Fruit fly (Drosophila melanogaster): Measurements from ENCODE around the gene bves.
A peak's percentile ranks its signal among the peaks of the same experiment; 100 is the strongest.

The bves gene

DNA sequence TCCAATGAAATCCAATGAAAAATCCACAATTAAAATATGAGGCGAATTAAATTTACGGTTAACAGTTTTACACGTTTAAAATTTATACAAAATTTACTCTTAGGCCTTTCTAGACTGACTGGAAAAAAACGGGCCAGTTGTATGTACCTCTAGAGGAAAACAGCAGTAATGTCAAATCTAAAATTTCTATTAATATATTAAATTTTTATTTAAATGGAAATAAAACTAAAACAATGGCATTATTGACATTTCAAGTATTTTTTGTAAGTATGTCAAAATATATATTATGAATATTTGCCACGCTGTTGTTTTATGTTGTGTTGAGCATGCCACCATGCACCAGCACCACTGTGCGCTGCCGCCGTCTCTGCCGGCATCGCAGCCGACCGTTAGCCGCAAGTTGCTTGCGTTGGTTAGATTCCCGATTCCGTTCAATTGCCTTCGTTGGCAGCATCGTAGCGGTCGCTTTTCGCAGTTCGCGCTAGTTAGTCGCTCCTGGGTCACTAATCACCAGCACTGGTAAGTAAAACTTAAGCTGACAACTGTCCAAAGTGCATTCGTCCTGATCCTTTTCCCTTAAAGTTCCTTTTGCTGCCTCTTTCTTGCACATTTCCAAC, 8.8 kb upstream of the bves start, which contains the start of gene Cbs (continued):
- peak; percentile 20 to 28 for TF ChIP-seq ss (GFP tag; optimal IDR thresholded peaks at IDR 0.05)
- TF ChIP-seq Hr39 (GFP tag; optimal IDR thresholded peaks at IDR 0.05) = peak; percentile 1
- TF ChIP-seq OdsH (GFP tag; optimal IDR thresholded peaks at IDR 0.05) = peak; percentile 57
- peak; percentile 21 for TF ChIP-seq Gug (GFP tag; IDR thresholded peaks at IDR 0.05)
- no peak for TF ChIP-seq Sox14 (GFP tag; optimal IDR thresholded peaks at IDR 0.05)
- no peak for TF ChIP-seq CG16779 (tag; optimal IDR thresholded peaks at IDR 0.05)

dm6 chrX:21045448-21045941, 8.3 kb upstream of the bves start:
- peak; percentile 45 for TF ChIP-seq dsx (GFP tag; optimal IDR thresholded peaks at IDR 0.05; ENCODE audit: poor library complexity, severe bottlenecking)
- no peak for TF ChIP-seq CG11902 (GFP tag; optimal IDR thresholded peaks at IDR 0.05)
- peak; percentile 51 for TF ChIP-seq CG3032 (tag; optimal IDR thresholded peaks at IDR 0.05)
- no peak for TF ChIP-seq lz (GFP tag; optimal IDR thresholded peaks at IDR 0.05)
- TF ChIP-seq CG9139 (GFP tag; optimal IDR thresholded peaks at IDR 0.05) = peak; percentile 20
- peak; percentile 16 for TF ChIP-seq CG10669 (GFP tag; optimal IDR thresholded peaks at IDR 0.05)
- TF ChIP-seq net (GFP tag; optimal IDR thresholded peaks at IDR 0.05) = peak; percentile 26
- TF ChIP-seq Eip78C (GFP tag) = peak; percentile 47
- peak; percentile 72 for TF ChIP-seq fkh (GFP tag; optimal IDR thresholded peaks at IDR 0.05)
- no peak for TF ChIP-seq achi (GFP tag; optimal IDR thresholded peaks at IDR 0.05)
- TF ChIP-seq CG15336 (GFP tag; IDR thresholded peaks at IDR 0.05) = peak; percentile 75
- no peak for TF ChIP-seq CG6792 (GFP tag; optimal IDR thresholded peaks at IDR 0.05)
- peak; percentile 71 for TF ChIP-seq eg (GFP tag; IDR thresholded peaks at IDR 0.05)
- TF ChIP-seq Hr4 (GFP tag; optimal IDR thresholded peaks at IDR 0.05) = peak; percentile 0
- no peak for TF ChIP-seq Eip93F (GFP tag; optimal IDR thresholded peaks at IDR 0.05)
- TF ChIP-seq Ets96B (tag; optimal IDR thresholded peaks at IDR 0.05) = peak; percentile 56
- TF ChIP-seq CG6808 (GFP tag; optimal IDR thresholded peaks at IDR 0.05) = peak; percentile 53
- TF ChIP-seq ss (GFP tag; optimal IDR thresholded peaks at IDR 0.05) = peak; percentile 48 to 66
- no peak for TF ChIP-seq CG7368 (GFP tag; optimal IDR thresholded peaks at IDR 0.05)
- peak; percentile 41; the same call in 1 of the 2 replicates for TF ChIP-seq Gug (GFP tag; IDR thresholded peaks at IDR 0.05)
- no peak for TF ChIP-seq Blimp-1 (GFP tag; optimal IDR thresholded peaks at IDR 0.05)
- peak; percentile 66 for TF ChIP-seq CG8119 (GFP tag; IDR thresholded peaks at IDR 0.05)
- no peak for TF ChIP-seq CG3919 (GFP tag; optimal IDR thresholded peaks at IDR 0.05)
- peak; percentile 65 for TF ChIP-seq CG6163 (GFP tag; IDR thresholded peaks at IDR 0.05)
- peak; percentile 86 for TF ChIP-seq CG6276 (GFP tag; optimal IDR thresholded peaks at IDR 0.05)
- peak; percentile 65 for TF ChIP-seq CG16779 (tag; optimal IDR thresholded peaks at IDR 0.05)
- no peak for TF ChIP-seq fd85E (GFP tag; optimal IDR thresholded peaks at IDR 0.05)

dm6 chrX:21046141-21046540, 7.6 kb upstream of the bves start:
- TF ChIP-seq salr (GFP tag; optimal IDR thresholded peaks at IDR 0.05) (no peak), Smox (GFP tag; optimal IDR thresholded peaks at IDR 0.05) (no peak), eg (GFP tag; IDR thresholded peaks at IDR 0.05) (no peak), Blimp-1 (GFP tag; optimal IDR thresholded peaks at IDR 0.05) (no peak), fd59A (GFP tag; optimal IDR thresholded peaks at IDR 0.05) (no peak), Sox102F (GFP tag; optimal IDR thresholded peaks at IDR 0.05) (no peak), vri (GFP tag; optimal IDR thresholded peaks at IDR 0.05) (no peak), Lpt (GFP tag; optimal IDR thresholded peaks at IDR 0.05) (no peak), dsx (GFP tag; optimal IDR thresholded peaks at IDR 0.05; ENCODE audit: poor library complexity, severe bottlenecking) (no peak), fd85E (GFP tag; optimal IDR thresholded peaks at IDR 0.05) (no peak), CG8319 (GFP tag; optimal IDR thresholded peaks at IDR 0.05) (no peak), svp (GFP tag) (no peak), Eip93F (GFP tag; optimal IDR thresholded peaks at IDR 0.05) (no peak), CG3919 (GFP tag; optimal IDR thresholded peaks at IDR 0.05) (no peak), ss (GFP tag; optimal IDR thresholded peaks at IDR 0.05) (no peak), CG11762 (GFP tag; optimal IDR thresholded peaks at IDR 0.05; ENCODE audit: insufficient read depth) (no peak)

Data from whole organism, prepupa.